Worm (Caenorhabditis elegans): ENCODE data around the gene pudl-2.

DNA sequence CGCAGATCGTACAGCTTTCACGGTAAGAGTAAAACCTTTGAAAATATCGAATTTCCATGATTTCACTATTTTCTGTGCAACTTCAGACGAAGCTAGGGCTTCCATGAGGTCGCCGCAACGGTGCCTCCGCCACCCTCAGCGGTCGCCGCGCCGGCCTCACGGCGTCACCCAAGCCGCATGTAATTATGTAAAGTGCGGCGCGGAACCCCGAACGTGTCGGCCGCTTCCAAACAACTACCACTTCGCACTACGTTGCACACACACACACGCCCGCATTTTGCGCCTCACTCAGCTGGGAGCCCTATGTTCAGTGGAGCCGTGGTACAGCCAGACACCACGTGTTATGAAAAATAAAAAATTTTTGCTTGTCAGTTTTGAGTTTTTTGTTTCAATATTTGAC is 17.6 kb upstream of the pudl-2 start:
- no peak for TF ChIP-seq him-1 (tag; optimal IDR thresholded peaks at IDR 0.05)
- TF ChIP-seq dao-5 (tag; optimal IDR thresholded peaks at IDR 0.05) = no peak
- no peak for TF ChIP-seq W03F9.2 (tag; optimal IDR thresholded peaks at IDR 0.05)

Data from whole organism, L4/young adult.